Fruit fly (Drosophila melanogaster): Measurements from ENCODE around the gene CG42486.
A peak's percentile ranks its signal among the peaks of the same experiment; 100 is the strongest.

Gene CG42486

DNA sequence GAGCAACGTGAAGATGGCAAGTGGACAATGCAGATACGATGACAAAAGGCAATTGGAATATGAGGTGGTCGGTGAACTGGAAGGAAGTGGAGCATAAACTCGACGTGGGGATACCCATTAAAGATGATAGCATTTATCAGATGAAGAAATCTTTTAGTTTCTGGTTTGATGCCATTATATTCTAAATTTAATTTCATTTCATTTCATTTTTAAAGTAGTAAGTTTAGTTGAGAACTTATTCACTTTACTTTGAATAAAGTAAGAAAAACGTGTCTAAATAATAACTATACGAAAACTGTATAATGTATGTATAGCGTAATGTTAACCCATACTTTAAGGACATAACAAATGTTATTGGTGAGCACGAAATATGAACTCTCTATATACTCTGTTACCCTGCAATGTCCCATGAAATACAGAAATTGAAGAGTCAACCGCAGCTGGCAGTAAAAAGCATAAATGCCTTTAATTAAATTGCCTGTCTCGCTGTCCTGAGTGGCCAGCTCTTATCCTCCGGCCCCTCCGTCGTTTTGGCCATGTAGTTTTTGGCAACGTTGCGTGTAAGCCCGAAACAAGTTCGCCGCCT lies 28.0 kb downstream of the CG42486 start (continued):
- TF ChIP-seq esn (GFP tag; optimal IDR thresholded peaks at IDR 0.05) (no peak), Hr38 (GFP tag; optimal IDR thresholded peaks at IDR 0.05) (no peak), Smox (GFP tag; optimal IDR thresholded peaks at IDR 0.05) (peak; percentile 66), Eip75B (GFP tag; optimal IDR thresholded peaks at IDR 0.05) (peak; percentile 43), CG10631 (GFP tag; optimal IDR thresholded peaks at IDR 0.05) (peak; percentile 32), CG6792 (GFP tag; optimal IDR thresholded peaks at IDR 0.05) (peak; percentile 61), fkh (GFP tag; optimal IDR thresholded peaks at IDR 0.05) (no peak), Sox102F (GFP tag; optimal IDR thresholded peaks at IDR 0.05) (peak; percentile 68), Ets21C (GFP tag; optimal IDR thresholded peaks at IDR 0.05) (peak; percentile 25), Lpt (GFP tag; optimal IDR thresholded peaks at IDR 0.05) (no peak), OdsH (GFP tag; optimal IDR thresholded peaks at IDR 0.05) (peak; percentile 49), cyc (GFP tag; optimal IDR thresholded peaks at IDR 0.05) (peak; percentile 57), Gug (GFP tag; IDR thresholded peaks at IDR 0.05) (no peak), Eip78C (GFP tag) (peak; percentile 93), CG34406 (GFP tag; optimal IDR thresholded peaks at IDR 0.05) (peak; percentile 62), CG3919 (GFP tag; optimal IDR thresholded peaks at IDR 0.05) (peak; percentile 59), CG32006 (GFP tag; optimal IDR thresholded peaks at IDR 0.05) (peak; percentile 11), Eip93F (GFP tag; optimal IDR thresholded peaks at IDR 0.05) (no peak), CG4318 (GFP tag; optimal IDR thresholded peaks at IDR 0.05) (no peak), salr (GFP tag; optimal IDR thresholded peaks at IDR 0.05) (peak in 1 of 2 experiments; percentile 5), Met (GFP tag; optimal IDR thresholded peaks at IDR 0.05) (peak; percentile 64), dsx (GFP tag; optimal IDR thresholded peaks at IDR 0.05; ENCODE audit: poor library complexity, severe bottlenecking) (peak; percentile 28), CG9139 (GFP tag; optimal IDR thresholded peaks at IDR 0.05) (no peak)

DNA sequence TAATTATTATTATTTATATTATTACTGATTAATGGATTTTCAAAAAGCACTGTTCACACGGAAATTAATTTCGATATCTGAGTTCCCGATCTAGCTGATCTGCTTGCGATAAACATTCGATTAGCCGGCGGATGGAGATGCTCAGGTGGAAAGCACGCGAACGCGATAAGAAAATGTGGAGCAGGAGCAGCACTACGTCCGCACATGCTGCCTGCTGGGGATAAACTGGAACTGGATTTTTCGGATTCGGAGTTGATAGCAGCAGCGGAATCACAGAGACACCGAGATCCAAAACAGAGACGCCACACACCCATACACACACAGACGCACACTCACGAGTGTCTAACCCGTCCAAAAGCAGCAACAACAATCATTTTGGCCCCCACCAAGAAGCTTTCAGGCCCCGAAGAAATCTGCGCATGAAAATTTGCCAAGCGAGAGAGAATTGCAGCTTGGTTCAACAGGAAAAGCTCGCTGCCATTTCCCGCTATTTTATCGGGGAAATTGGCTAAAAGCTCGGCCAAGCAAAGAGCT lies 31.4 kb downstream of the CG42486 start:
- TF ChIP-seq eg (GFP tag; IDR thresholded peaks at IDR 0.05) (0 out of 3 replicates have a peak, but pooled peaks have one; percentile 37), CG15336 (GFP tag; IDR thresholded peaks at IDR 0.05) (peak; percentile 14; the same call in 1 of the 2 replicates), CG34406 (GFP tag; optimal IDR thresholded peaks at IDR 0.05) (no peak), Eip78C (GFP tag) (peak; percentile 54)

DNA sequence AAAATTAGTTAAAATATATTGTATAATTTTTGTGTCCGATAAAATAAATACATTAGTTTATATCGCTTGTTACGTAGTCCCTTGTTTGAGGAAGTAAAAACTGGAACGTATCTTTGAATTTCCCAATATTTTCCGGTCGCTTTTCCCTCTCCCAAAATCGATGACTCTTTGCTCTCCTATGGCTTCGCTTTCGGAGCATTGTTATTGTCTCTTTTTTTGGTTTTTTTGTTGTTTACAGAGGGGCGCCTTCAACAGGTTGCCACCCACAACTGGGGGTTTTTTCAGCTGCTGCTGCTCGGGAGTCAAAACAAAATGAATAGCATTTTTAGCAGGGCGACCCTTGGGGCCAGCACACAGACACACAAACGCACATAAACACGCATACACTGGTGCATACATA lies 32.0 kb downstream of the CG42486 start:
- TF ChIP-seq fd59A (GFP tag; optimal IDR thresholded peaks at IDR 0.05) (no peak), CG15336 (GFP tag; IDR thresholded peaks at IDR 0.05) (no peak), eg (GFP tag; IDR thresholded peaks at IDR 0.05) (peak; percentile 43; the same call in 1 of the 3 replicates), CG6276 (GFP tag; optimal IDR thresholded peaks at IDR 0.05) (peak; percentile 8)

DNA sequence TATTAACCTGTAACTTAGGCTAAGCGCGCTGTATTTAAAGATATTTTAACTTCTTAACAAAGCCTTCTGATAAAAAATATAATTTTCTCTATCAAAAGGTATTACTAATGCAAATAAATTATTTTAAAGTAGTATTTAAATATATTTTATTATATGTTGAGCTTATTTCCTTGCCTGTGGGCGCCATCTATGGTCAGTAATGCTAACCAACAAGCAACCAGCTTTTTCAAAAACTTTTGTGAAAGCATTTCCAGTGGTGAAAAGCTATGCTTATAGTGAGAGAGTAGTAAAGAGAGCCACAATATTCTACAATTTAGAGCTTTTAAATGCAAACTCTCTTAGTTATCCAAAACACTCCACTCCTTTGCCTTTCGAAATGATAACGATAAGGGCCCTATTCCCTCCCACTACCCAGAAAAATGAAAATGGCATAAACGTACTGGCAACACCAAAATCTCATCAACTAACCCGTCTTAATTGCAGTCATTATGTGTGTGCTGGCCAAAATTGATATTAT lies 35.9 kb downstream of the CG42486 start:
- TF ChIP-seq CG16779 (tag; optimal IDR thresholded peaks at IDR 0.05) (no peak), dsx (GFP tag; optimal IDR thresholded peaks at IDR 0.05; ENCODE audit: poor library complexity, severe bottlenecking) (no peak), Ets96B (tag; optimal IDR thresholded peaks at IDR 0.05) (no peak)

DNA sequence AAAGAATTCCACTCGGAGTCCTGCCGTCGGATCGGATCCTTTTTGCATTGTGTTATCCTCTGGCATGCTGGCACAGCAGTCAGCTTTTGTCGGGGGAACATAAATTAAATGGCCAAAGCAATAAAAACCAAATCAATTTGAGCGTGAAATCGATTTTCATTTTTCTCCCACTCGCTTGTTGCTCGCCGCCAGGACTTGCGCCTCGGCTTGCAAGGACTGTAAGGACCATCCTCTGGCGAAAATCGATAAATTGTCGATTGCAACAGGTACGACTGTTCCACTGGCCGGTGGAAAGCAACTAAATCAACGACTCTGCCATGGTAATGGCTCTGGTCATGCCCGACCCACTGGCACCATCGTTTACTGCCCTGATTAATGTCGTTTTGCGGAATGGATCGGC lies 50.3 kb downstream of the CG42486 start:
- TF ChIP-seq CG6792 (GFP tag; optimal IDR thresholded peaks at IDR 0.05) (no peak), vri (GFP tag; optimal IDR thresholded peaks at IDR 0.05) (no peak), fd59A (GFP tag; optimal IDR thresholded peaks at IDR 0.05) (no peak), acj6 (GFP tag; optimal IDR thresholded peaks at IDR 0.05) (no peak), dsx (GFP tag; optimal IDR thresholded peaks at IDR 0.05; ENCODE audit: poor library complexity, severe bottlenecking) (no peak), Gug (GFP tag; IDR thresholded peaks at IDR 0.05) (no peak), Sox102F (GFP tag; optimal IDR thresholded peaks at IDR 0.05) (no peak), CG6276 (GFP tag; optimal IDR thresholded peaks at IDR 0.05) (no peak), CG8632 (GFP tag; optimal IDR thresholded peaks at IDR 0.05) (no peak), CG34406 (GFP tag; optimal IDR thresholded peaks at IDR 0.05) (no peak)

Measured in whole organism, prepupa.